Worm (Caenorhabditis elegans): ENCODE measurements around the gene xrn-1.

- no peak for TF ChIP-seq nhr-237 (tag; optimal IDR thresholded peaks at IDR 0.05)
- TF ChIP-seq nhr-77 (tag; optimal IDR thresholded peaks at IDR 0.05), result no peak
- peak; percentile 78 for TF ChIP-seq sma-9 (GFP tag; optimal IDR thresholded peaks at IDR 0.05)
- no peak for TF ChIP-seq sma-9 (tag; optimal IDR thresholded peaks at IDR 0.05)
- no peak for TF ChIP-seq nhr-25 (tag; optimal IDR thresholded peaks at IDR 0.05)
- no peak for TF ChIP-seq lin-13 (GFP tag; optimal IDR thresholded peaks at IDR 0.05)
- TF ChIP-seq skn-1 (tag; optimal IDR thresholded peaks at IDR 0.05), result no peak
- no peak for TF ChIP-seq nhr-11 (tag; optimal IDR thresholded peaks at IDR 0.05)
- no peak for TF ChIP-seq unc-39 (tag; optimal IDR thresholded peaks at IDR 0.05)
- no peak for TF ChIP-seq lin-39 (tag; optimal IDR thresholded peaks at IDR 0.05)
These were observed 25.7 kb upstream of the xrn-1 start for ce11 chrII:14042836-14043604.
